Fruit fly (Drosophila melanogaster) whole organism, wandering third instar larva: ENCODE measurements around the gene Dbct.

ENCODE experiments used
- Abd-B ChIP-seq: fragments of >200 bp; optimal IDR thresholded peaks from 2 replicates; lab custom pipeline; 2017; ENCODE audit warnings: missing biosample characterization, missing genetic modification characterization
- CG32264 ChIP-seq: fragments of 200-800 bp; sonication (Bioruptor generic); optimal IDR thresholded peaks from 2 replicates; lab custom pipeline; 2016; ENCODE audit warnings: missing biosample characterization, missing genetic modification characterization
- CG9705 ChIP-seq: fragments of 200-800 bp; sonication (Bioruptor generic); optimal IDR thresholded peaks from 2 replicates; lab custom pipeline; 2018; ENCODE audit warnings: missing biosample characterization, mild to moderate bottlenecking, missing genetic modification characterization
- CrebA ChIP-seq: fragments of 200-800 bp; sonication (Bioruptor generic); optimal IDR thresholded peaks from 2 replicates; lab custom pipeline; 2016; ENCODE audit warnings: missing biosample characterization, mild to moderate bottlenecking, missing genetic modification characterization, borderline replicate concordance
- Dfd ChIP-seq: fragments of >200 bp; optimal IDR thresholded peaks from 2 replicates; lab custom pipeline; 2017; ENCODE audit warnings: missing biosample characterization, missing genetic modification characterization
- Dif ChIP-seq: fragments of 200-275, 200-300 bp; sonication (Bioruptor generic); optimal IDR thresholded peaks from 2 replicates; lab custom pipeline; 2018; ENCODE audit warnings: missing biosample characterization, missing genetic modification characterization; ENCODE audit not compliant: partially characterized antibody
- GATAd ChIP-seq: sonication (Bioruptor generic); optimal IDR thresholded peaks from 2 replicates; lab custom pipeline; 2016; ENCODE audit warnings: missing biosample characterization, missing genetic modification characterization
- HLH106 ChIP-seq: fragments of 200-800 bp; optimal IDR thresholded peaks from 3 replicates; lab custom pipeline; 2019; ENCODE audit warnings: missing biosample characterization, mild to moderate bottlenecking, missing genetic modification characterization, moderate library complexity
- Hnf4 ChIP-seq: fragments of 200-800 bp; sonication (Bioruptor generic); optimal IDR thresholded peaks from 2 replicates; lab custom pipeline; 2016; ENCODE audit warnings: missing biosample characterization, mild to moderate bottlenecking, missing genetic modification characterization
- Hr78 ChIP-seq: fragments of >200 bp; optimal IDR thresholded peaks from 2 replicates; lab custom pipeline; 2017; ENCODE audit warnings: missing biosample characterization, missing genetic modification characterization
- Hr83 ChIP-seq: fragments of 200-300 bp; sonication (Bioruptor generic); optimal IDR thresholded peaks from 2 replicates; lab custom pipeline; 2016; ENCODE audit warnings: missing biosample characterization, mild to moderate bottlenecking, missing genetic modification characterization, moderate library complexity; ENCODE audit not compliant: poor library complexity, severe bottlenecking
- Jra ChIP-seq: sonication (Bioruptor generic); optimal IDR thresholded peaks from 2 replicates; lab custom pipeline; 2016; ENCODE audit warnings: missing biosample characterization, missing genetic modification characterization
- Mio ChIP-seq: sonication (Bioruptor generic); optimal IDR thresholded peaks from 2 replicates; lab custom pipeline; 2016; ENCODE audit warnings: missing biosample characterization, missing genetic modification characterization
- Myc ChIP-seq: fragments of >200 bp; optimal IDR thresholded peaks from 2 replicates; lab custom pipeline; 2017
- N ChIP-seq: fragments of >200 bp; optimal IDR thresholded peaks from 2 replicates; lab custom pipeline; 2018; ENCODE audit warnings: missing biosample characterization, missing external identifiers, missing genetic modification characterization
- OdsH ChIP-seq: fragments of 200-800 bp; sonication (Bioruptor generic); optimal IDR thresholded peaks from 2 replicates; lab custom pipeline; 2016; ENCODE audit warnings: missing biosample characterization, mild to moderate bottlenecking, missing genetic modification characterization
- Rel ChIP-seq, 2 experiments: fragments of 200-800 bp; sonication (Bioruptor generic) in 1 of 2; optimal IDR thresholded peaks; 2 replicates in 1 of 2; 3 replicates in 1 of 2; lab custom pipeline; 2016 to 2019; ENCODE audit warnings: mild to moderate bottlenecking in 2 of 2, missing biosample characterization in 2 of 2, missing genetic modification characterization in 2 of 2, moderate library complexity in 1 of 2
- Sp1 ChIP-seq: fragments of 200-800 bp; sonication (Bioruptor generic); optimal IDR thresholded peaks from 3 replicates; lab custom pipeline; 2019; ENCODE audit warnings: missing biosample characterization, mild to moderate bottlenecking, missing genetic modification characterization, moderate library complexity
- Vsx2 ChIP-seq: fragments of 200-300, 225-300 bp; sonication (Bioruptor generic); optimal IDR thresholded peaks from 2 replicates; lab custom pipeline; 2018; ENCODE audit warnings: missing biosample characterization, missing genetic modification characterization; ENCODE audit not compliant: partially characterized antibody
- br ChIP-seq: fragments of 200-800 bp; sonication (Bioruptor generic); optimal IDR thresholded peaks from 2 replicates; lab custom pipeline; 2016; ENCODE audit warnings: missing biosample characterization, missing genetic modification characterization
- brk ChIP-seq: fragments of 200-800 bp; sonication (Bioruptor generic); optimal IDR thresholded peaks from 2 replicates; lab custom pipeline; 2016; ENCODE audit warnings: missing biosample characterization, mild to moderate bottlenecking, missing genetic modification characterization
- dl ChIP-seq, 2 experiments: fragments of 175-275, 200-275 bp in 1 of 2; fragments of 200-275 bp in 1 of 2; sonication (Bioruptor generic); optimal IDR thresholded peaks; lab custom pipeline; 2018; ENCODE audit warnings: mild to moderate bottlenecking in 2 of 2, missing biosample characterization in 2 of 2, missing genetic modification characterization in 2 of 2, moderate library complexity in 2 of 2; ENCODE audit not compliant: partially characterized antibody in 2 of 2, insufficient read depth in 1 of 2
- dmrt93B ChIP-seq: fragments of 200-800 bp; sonication (Bioruptor generic); optimal IDR thresholded peaks from 2 replicates; lab custom pipeline; 2018; ENCODE audit warnings: missing biosample characterization, mild to moderate bottlenecking, missing genetic modification characterization
- dsf ChIP-seq: sonication (Bioruptor generic); optimal IDR thresholded peaks from 2 replicates; lab custom pipeline; 2016; ENCODE audit warnings: missing biosample characterization, missing genetic modification characterization, borderline replicate concordance
- ey ChIP-seq: fragments of 200-800 bp; sonication (Bioruptor generic); optimal IDR thresholded peaks from 2 replicates; lab custom pipeline; 2016; ENCODE audit warnings: missing biosample characterization, missing genetic modification characterization
- foxo ChIP-seq, 2 experiments: fragments of 200-800 bp; sonication (Bioruptor generic); optimal IDR thresholded peaks; 2 replicates in 1 of 2; 3 replicates in 1 of 2; lab custom pipeline; 2016 to 2017; ENCODE audit warnings: missing biosample characterization in 2 of 2, missing genetic modification characterization in 2 of 2
- fru ChIP-seq: fragments of 200-800 bp; sonication (Bioruptor generic); optimal IDR thresholded peaks from 3 replicates; lab custom pipeline; 2016; ENCODE audit warnings: missing biosample characterization, mild to moderate bottlenecking, missing genetic modification characterization
- h ChIP-seq: fragments of 200-800 bp; sonication (Bioruptor generic); optimal IDR thresholded peaks from 3 replicates; lab custom pipeline; 2016; ENCODE audit warnings: missing biosample characterization, mild to moderate bottlenecking, missing genetic modification characterization
- jim ChIP-seq: fragments of 175-275, 200-325 bp; sonication (Bioruptor generic); optimal IDR thresholded peaks from 2 replicates; lab custom pipeline; 2016; ENCODE audit warnings: missing biosample characterization, mild to moderate bottlenecking, missing genetic modification characterization
- lola ChIP-seq: fragments of >200 bp; optimal IDR thresholded peaks from 2 replicates; lab custom pipeline; 2017; ENCODE audit warnings: missing biosample characterization, missing genetic modification characterization
- pan ChIP-seq: fragments of >200 bp; optimal IDR thresholded peaks from 2 replicates; lab custom pipeline; 2017
- psq ChIP-seq: fragments of 200-800 bp; sonication (Bioruptor generic); optimal IDR thresholded peaks from 3 replicates; lab custom pipeline; 2017; ENCODE audit warnings: missing biosample characterization, mild to moderate bottlenecking, missing genetic modification characterization, moderate library complexity
- rgr ChIP-seq: fragments of 200-800 bp; sonication (Bioruptor generic); optimal IDR thresholded peaks from 3 replicates; lab custom pipeline; 2016; ENCODE audit warnings: missing biosample characterization, mild to moderate bottlenecking, missing genetic modification characterization
- sage ChIP-seq: fragments of 200-800 bp; sonication (Bioruptor generic); optimal IDR thresholded peaks from 2 replicates; lab custom pipeline; 2016; ENCODE audit warnings: missing biosample characterization, mild to moderate bottlenecking, missing genetic modification characterization
- sv ChIP-seq: fragments of 200-800 bp; sonication (Bioruptor generic); optimal IDR thresholded peaks from 3 replicates; lab custom pipeline; 2016; ENCODE audit warnings: missing biosample characterization, missing genetic modification characterization
- tai ChIP-seq: sonication (Bioruptor generic); optimal IDR thresholded peaks from 2 replicates; lab custom pipeline; 2016; ENCODE audit warnings: missing biosample characterization, missing genetic modification characterization
- usp ChIP-seq: fragments of >200 bp; optimal IDR thresholded peaks from 2 replicates; lab custom pipeline; 2017; ENCODE audit warnings: missing biosample characterization, missing genetic modification characterization
- woc ChIP-seq: sonication (Bioruptor generic); optimal IDR thresholded peaks from 2 replicates; lab custom pipeline; 2016; ENCODE audit warnings: missing biosample characterization, mild to moderate bottlenecking, missing genetic modification characterization

The Dbct gene

dm6 chrX:15080780-15081402 lies 5.0 kb upstream of the Dbct start, which contains the start of gene CG33177 (continued):
- no peak for TF ChIP-seq OdsH
- TF ChIP-seq psq (GFP tag; lab: Kevin White, UChicago) = no peak
- TF ChIP-seq GATAd (GFP tag; lab: Kevin White, UChicago) = no peak
- no peak for TF ChIP-seq dsf (GFP tag; lab: Kevin White, UChicago)
- TF ChIP-seq Mio (GFP tag; lab: Kevin White, UChicago) = no peak
- no peak for TF ChIP-seq Sp1 (GFP tag; lab: Kevin White, UChicago)
- no peak for TF ChIP-seq Myc (lab: Kevin White, UChicago)
- TF ChIP-seq Abd-B (GFP tag; lab: Kevin White, UChicago) = no peak
- no peak for TF ChIP-seq brk (GFP tag; lab: Kevin White, UChicago)
- no peak for TF ChIP-seq Vsx2 (GFP tag; lab: Kevin White, UChicago)

dm6 chrX:15082681-15083080 lies 3.2 kb upstream of the Dbct start, which contains the start of gene CG33178:
Gene CG33178 (plus strand): TSS chrX:15082827.
- TF ChIP-seq HLH106 = no peak
- no peak for TF ChIP-seq dl (GFP tag; optimal IDR thresholded peaks at IDR 0.05; lab: Kevin White, UChicago; ENCODE audit: insufficient read depth in 1 of 2, partially characterized antibody in 2 of 2)
- no peak for TF ChIP-seq Dif (GFP tag; lab: Kevin White, UChicago)
- TF ChIP-seq usp (GFP tag; lab: Kevin White, UChicago) = no peak
- no peak for TF ChIP-seq lola (GFP tag; lab: Kevin White, UChicago)
- no peak for TF ChIP-seq h (GFP tag; lab: Kevin White, UChicago)
- TF ChIP-seq Jra (GFP tag; lab: Kevin White, UChicago) = no peak
- TF ChIP-seq Abd-B (GFP tag; lab: Kevin White, UChicago) = no peak
- TF ChIP-seq Dfd (GFP tag; lab: Kevin White, UChicago) = no peak

- TF ChIP-seq h (GFP tag; lab: Kevin White, UChicago) = peak; percentile 84
- TF ChIP-seq Rel (GFP tag; optimal IDR thresholded peaks at IDR 0.05; lab: Kevin White, UChicago) = no peak
- peak; percentile 51 for TF ChIP-seq Rel (tag; optimal IDR thresholded peaks at IDR 0.05; lab: Kevin White, UChicago)
- no peak for TF ChIP-seq Mio (GFP tag; lab: Kevin White, UChicago)
- peak; percentile 20 for TF ChIP-seq sage (GFP tag; lab: Kevin White, UChicago)
- TF ChIP-seq fru = peak; percentile 83
- TF ChIP-seq dmrt93B (GFP tag; lab: Kevin White, UChicago) = peak; percentile 75
- TF ChIP-seq Dif (GFP tag; lab: Kevin White, UChicago) = no peak
- peak; percentile 3 for TF ChIP-seq CG32264 (GFP tag; lab: Kevin White, UChicago)
- no peak for TF ChIP-seq Vsx2 (GFP tag; lab: Kevin White, UChicago)
- peak; percentile 75 for TF ChIP-seq ey (GFP tag; lab: Kevin White, UChicago)
- TF ChIP-seq Hr78 (GFP tag; lab: Kevin White, UChicago) = no peak
- TF ChIP-seq lola (GFP tag; lab: Kevin White, UChicago) = no peak
- peak; percentile 77 for TF ChIP-seq Jra (GFP tag; lab: Kevin White, UChicago)
- TF ChIP-seq pan (lab: Kevin White, UChicago) = no peak
- peak; percentile 31 for TF ChIP-seq GATAd (GFP tag; lab: Kevin White, UChicago)
- peak; percentile 73 for TF ChIP-seq Hnf4 (GFP tag; lab: Kevin White, UChicago)
- no peak for TF ChIP-seq usp (GFP tag; lab: Kevin White, UChicago)
- peak; percentile 73 for TF ChIP-seq OdsH
- peak; percentile 74 for TF ChIP-seq brk (GFP tag; lab: Kevin White, UChicago)
- TF ChIP-seq Sp1 (GFP tag; lab: Kevin White, UChicago) = peak; percentile 81
- TF ChIP-seq HLH106 = peak; percentile 85
- TF ChIP-seq Abd-B (GFP tag; lab: Kevin White, UChicago) = no peak
- no peak for TF ChIP-seq CrebA (GFP tag; lab: Kevin White, UChicago)
- peak; percentile 76 for TF ChIP-seq rgr (GFP tag; lab: Kevin White, UChicago)
- peak; percentile 7 for TF ChIP-seq Dfd (GFP tag; lab: Kevin White, UChicago)
- no peak for TF ChIP-seq jim (GFP tag; lab: Kevin White, UChicago)
- TF ChIP-seq sv (GFP tag; lab: Kevin White, UChicago) = peak; percentile 81
- no peak for TF ChIP-seq N (GFP tag; lab: Kevin White, UChicago)
- TF ChIP-seq br (GFP tag; lab: Kevin White, UChicago) = peak; percentile 70
- peak; percentile 70 for TF ChIP-seq dsf (GFP tag; lab: Kevin White, UChicago)
- peak; percentile 47 for TF ChIP-seq Hr83 (GFP tag; lab: Kevin White, UChicago)
- TF ChIP-seq tai (GFP tag; lab: Kevin White, UChicago) = peak; percentile 82
- peak; percentile 57 for TF ChIP-seq Myc (lab: Kevin White, UChicago)
- TF ChIP-seq foxo (GFP tag; optimal IDR thresholded peaks at IDR 0.05; lab: Kevin White, UChicago) = peak in 1 of 2 experiments; percentile 86
- peak; percentile 83 for TF ChIP-seq woc (GFP tag; lab: Kevin White, UChicago)
- no peak for TF ChIP-seq dl (GFP tag; optimal IDR thresholded peaks at IDR 0.05; lab: Kevin White, UChicago; ENCODE audit: insufficient read depth in 1 of 2, partially characterized antibody in 2 of 2)
- peak; percentile 70 for TF ChIP-seq CG9705 (GFP tag; lab: Kevin White, UChicago)
- TF ChIP-seq psq (GFP tag; lab: Kevin White, UChicago) = peak; percentile 75
Observed at dm6 chrX:15084580-15085138, 1.3 kb upstream of the Dbct start, which contains the start of gene Cox17. Gene Cox17 (minus strand): TSS chrX:15084699.
